Worm (Caenorhabditis elegans): ENCODE measurements around the gene F39B3.3.
"Not testable (repeated sequence)": the region's sequence is repeated elsewhere in the genome, so short reads cannot be mapped to it uniquely, and the experiment has no call there.

Gene F39B3.3

DNA sequence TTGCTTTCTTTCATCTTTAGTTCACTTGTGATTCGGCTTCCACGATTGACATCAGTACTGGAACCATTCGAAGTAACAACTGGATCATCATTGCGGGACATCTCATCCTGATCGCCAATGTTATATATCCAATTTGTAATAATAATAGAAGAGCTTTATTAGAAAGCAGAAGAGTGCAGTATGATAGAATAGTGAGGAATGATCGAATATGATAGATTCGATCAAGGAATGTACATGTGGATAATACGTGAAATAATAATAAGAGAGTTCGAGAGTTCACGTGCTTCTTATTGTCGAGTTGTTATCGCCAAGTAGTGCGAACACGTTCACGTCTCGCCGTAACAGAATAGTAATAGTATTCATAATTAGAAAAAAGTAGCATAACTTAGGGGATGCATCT lies at the start of gene F39B3.3:
TSS of gene F39B3.3 (minus strand) at position 101 of the 400 bp plus-strand sequence.
- not testable (repeated sequence) for TF ChIP-seq unc-62 (GFP tag; optimal IDR thresholded peaks at IDR 0.05)

ce11 chrX:17628345-17628744 lies 49.4 kb upstream of the F39B3.3 start:
- no peak for TF ChIP-seq unc-62 (GFP tag; optimal IDR thresholded peaks at IDR 0.05)

DNA sequence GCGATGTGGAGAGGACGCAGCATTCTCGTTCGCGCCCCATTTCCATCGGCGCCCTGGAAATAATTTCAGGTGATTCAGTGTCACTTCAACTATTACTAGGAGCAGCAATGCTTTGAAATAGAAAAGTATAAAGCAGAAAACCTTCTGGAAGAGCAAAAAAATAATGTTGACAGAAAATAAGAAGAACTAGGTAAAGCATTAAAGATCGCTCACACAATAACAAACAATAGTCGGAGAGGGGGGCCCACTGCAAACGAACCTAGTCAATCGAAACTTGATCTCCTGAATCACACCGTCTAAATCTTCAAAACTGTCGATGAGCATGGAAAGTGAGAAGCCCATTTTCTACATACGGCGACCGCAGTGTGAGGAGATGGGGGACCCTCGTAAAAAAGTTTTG lies 49.0 kb upstream of the F39B3.3 start:
- no peak for TF ChIP-seq unc-62 (GFP tag; optimal IDR thresholded peaks at IDR 0.05)

DNA sequence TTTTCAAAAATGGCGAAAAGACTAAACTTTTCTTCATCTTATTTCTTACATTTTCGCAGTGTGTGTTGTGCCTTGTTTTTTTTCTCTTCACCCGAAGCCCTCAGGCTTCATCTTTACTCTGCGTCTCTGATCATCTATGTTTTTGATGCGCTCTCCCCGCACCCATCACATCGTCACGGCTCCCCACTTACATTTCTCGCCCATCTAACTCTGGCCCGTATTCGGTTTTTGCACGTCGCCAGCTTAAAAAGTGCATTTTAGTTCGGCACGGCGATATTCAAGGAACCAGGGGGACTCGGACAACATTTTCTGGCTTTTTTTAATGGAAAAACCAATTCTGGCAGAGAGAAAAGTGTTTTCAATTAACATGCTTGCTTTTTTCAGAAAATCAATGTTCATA lies 48.5 kb upstream of the F39B3.3 start:
- TF ChIP-seq unc-62 (GFP tag; optimal IDR thresholded peaks at IDR 0.05) = no peak

- TF ChIP-seq unc-62 (GFP tag; optimal IDR thresholded peaks at IDR 0.05) = no peak
These were observed 47.7 kb upstream of the F39B3.3 start for ce11 chrX:17626599-17626998.

DNA sequence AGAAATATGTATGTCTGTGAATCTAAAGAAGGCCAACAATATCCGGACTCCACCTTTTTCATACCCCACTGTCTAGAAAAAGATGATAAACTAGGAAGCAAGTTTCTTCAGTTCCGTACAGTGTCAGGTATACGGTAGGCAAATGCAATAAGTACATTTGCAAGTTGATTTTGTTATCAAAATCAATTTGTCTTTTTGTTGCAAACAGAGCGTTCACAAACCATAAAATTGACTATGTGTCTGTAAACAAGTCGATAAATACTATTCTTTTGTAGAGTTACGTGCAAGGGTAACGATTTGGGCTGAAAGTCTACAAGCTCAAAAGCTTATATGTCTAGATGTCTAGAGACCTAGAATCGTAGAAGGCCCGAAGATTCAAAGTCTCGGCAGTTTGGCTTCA lies 46.8 kb upstream of the F39B3.3 start:
- TF ChIP-seq unc-62 (GFP tag; optimal IDR thresholded peaks at IDR 0.05) = no peak

DNA sequence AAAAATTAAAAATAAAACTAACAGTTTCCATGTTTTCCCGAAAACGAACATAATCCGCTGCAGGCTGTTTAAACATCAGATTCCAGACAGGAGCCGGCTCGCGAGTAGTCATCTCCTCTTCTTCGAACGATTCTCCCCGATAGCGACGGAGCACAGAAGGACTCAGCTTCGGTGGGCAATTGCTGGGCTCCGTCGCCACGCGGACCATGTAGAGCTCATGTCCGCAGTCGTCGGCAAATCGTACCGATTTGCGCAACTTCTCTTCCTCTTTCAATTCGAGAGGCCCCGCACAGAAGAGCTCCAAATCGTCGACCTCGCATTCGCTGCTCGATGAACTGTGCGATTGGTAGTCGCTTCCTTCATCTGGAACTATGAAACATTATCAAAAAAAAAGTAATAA lies 46.3 kb upstream of the F39B3.3 start:
- TF ChIP-seq unc-62 (GFP tag; optimal IDR thresholded peaks at IDR 0.05) = no peak

DNA sequence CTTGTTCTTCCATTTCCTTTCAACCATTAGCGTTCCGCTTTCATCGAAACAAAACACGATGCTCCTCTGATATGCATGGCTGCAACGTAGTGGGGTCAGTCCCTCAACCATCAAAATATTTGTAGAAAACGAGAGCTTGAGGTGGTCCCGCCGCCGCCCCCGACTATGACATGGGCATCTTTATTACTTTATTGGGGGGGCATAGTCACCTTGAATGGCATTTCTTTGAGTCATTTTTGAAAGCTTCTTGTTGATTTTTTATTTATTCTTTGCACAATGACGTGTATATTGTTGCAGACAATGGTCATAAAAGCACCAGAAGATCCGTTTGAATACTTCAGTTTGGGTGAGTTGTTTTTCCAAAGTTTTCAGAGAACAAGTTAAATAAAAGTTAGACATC lies 35.3 kb upstream of the F39B3.3 start, which contains the start of gene ncs-7:
TSS of gene ncs-7 (plus strand) at position 301 of the 400 bp plus-strand sequence.
- no peak for TF ChIP-seq unc-62 (GFP tag; optimal IDR thresholded peaks at IDR 0.05)

DNA sequence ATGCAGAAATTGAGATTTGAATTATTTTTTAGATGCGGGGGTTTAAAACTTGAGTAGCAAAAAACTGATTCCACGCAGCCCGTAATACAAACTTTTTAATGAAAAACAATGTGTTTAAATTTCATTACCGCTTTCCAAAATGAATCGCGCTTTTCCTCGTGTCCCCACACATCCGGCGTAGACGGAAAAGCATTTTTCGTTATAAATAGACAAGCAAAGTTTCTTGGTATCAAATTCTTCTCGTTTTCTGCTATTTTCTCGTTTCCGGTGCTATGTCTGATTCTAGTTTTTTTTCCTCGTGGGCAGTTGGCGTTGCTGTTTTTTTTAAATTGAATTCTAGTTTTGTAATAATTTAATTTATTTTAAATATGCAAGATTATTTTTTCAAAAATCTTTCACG lies 34.1 kb upstream of the F39B3.3 start:
- TF ChIP-seq unc-62 (GFP tag; optimal IDR thresholded peaks at IDR 0.05) = no peak

ce11 chrX:17611180-17611579 lies 32.3 kb upstream of the F39B3.3 start:
- TF ChIP-seq unc-62 (GFP tag; optimal IDR thresholded peaks at IDR 0.05) = no peak

DNA sequence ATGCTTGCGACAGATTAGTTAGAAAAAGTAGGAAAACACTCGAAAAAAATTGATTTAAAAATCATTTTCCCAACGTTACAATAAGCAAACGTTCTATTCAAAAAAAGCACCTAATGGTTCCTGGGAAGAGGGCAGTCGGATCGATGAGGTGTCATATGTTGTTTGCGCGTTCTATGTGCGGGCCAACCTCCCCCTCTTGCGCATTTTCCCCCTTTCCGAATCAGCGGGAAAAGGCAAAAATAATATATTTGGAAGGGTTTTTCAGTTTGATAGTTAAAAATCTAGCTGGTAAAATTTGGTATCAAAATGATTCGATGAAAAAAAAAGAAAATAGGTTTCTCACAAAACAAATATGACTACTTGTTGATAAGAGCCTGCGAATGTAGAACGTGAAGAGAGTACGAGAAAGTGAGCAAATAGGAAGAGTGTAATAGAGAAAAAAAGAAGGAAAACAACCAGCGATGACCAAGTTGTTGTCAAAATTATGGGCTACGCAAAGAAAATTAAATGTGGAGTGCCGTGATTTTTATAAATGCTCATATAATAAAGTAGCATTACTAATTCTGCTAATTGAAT lies 31.6 kb upstream of the F39B3.3 start:
- TF ChIP-seq unc-62 (GFP tag; optimal IDR thresholded peaks at IDR 0.05) = no peak

ce11 chrX:17609948-17610347 lies 31.0 kb upstream of the F39B3.3 start, which contains the start of gene C16H3.3:
C16H3.3 (minus strand) TSS chrX:17610048.
- no peak for TF ChIP-seq unc-62 (GFP tag; optimal IDR thresholded peaks at IDR 0.05)

DNA sequence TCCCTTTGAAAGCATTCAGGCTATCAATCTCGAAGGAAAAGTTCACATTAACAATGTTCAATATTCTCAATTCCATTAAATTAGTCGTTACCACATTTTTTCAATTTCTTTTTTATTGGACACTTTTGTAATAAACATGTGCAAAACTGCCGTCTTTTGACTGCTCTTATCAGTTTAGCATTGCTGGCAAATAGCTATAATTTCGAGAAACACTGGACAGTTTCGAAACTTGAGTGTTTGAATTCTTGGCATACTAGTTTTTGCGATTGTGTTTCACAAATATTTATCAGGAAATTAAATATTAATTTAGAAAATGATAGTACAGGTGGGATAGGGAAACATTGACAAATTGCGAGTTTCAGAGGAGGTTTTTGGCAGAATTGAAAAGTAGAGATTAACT lies 22.4 kb upstream of the F39B3.3 start:
- TF ChIP-seq unc-62 (GFP tag; optimal IDR thresholded peaks at IDR 0.05) = no peak

- no peak for TF ChIP-seq unc-62 (GFP tag; optimal IDR thresholded peaks at IDR 0.05)
These were observed 21.2 kb upstream of the F39B3.3 start, which contains the start of gene lec-9 for ce11 chrX:17600139-17600538. lec-9 (plus strand) TSS chrX:17600487.

- TF ChIP-seq unc-62 (GFP tag; optimal IDR thresholded peaks at IDR 0.05) = no peak
These were observed 19.8 kb upstream of the F39B3.3 start for ce11 chrX:17598712-17599111.

DNA sequence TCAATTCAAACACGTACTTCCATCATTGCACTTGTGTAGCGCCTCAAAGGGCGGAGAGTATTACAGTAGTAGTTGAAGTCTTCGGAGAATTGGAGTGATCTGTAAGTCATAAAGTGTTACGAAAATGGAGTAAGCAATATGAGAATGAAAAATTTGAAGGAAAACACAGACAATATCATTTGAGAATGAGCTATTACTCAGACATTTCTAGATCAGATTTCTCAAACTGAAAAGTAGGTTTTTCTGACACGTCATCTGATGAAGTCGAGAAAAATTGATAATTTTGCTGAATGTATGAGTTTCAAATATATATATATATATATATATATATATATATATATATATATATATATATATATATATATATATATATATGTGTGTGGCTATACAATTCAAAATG lies 868 bp upstream of the F39B3.3 start, which contains the start of gene frpr-7:
TSS of gene frpr-7 (minus strand) at position 101 of the 400 bp plus-strand sequence.
- TF ChIP-seq unc-62 (GFP tag; optimal IDR thresholded peaks at IDR 0.05) = no peak

DNA sequence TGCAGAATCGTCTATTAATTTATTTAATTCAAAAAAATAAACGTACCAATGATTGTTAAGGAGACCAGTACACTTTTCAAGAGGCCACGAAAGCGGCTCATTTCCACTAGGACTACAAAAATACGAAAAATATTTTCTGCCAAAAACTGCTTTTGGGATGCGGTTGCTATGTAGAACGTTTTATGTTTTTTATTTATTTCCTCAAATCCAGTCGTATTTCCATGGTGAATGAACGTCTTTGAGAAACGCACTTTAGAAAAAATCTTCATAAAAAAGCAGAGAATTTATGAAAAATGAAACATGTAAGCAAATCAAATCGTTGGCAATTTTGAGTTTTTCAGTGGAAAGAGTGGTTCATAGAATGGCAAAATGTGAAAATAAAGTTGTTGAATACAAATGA lies 11.5 kb downstream of the F39B3.3 start, which contains the start of gene F39B3.7:
TSS of gene F39B3.7 (minus strand) at position 101 of the 400 bp plus-strand sequence.
- TF ChIP-seq unc-62 (GFP tag; optimal IDR thresholded peaks at IDR 0.05) = no peak

DNA sequence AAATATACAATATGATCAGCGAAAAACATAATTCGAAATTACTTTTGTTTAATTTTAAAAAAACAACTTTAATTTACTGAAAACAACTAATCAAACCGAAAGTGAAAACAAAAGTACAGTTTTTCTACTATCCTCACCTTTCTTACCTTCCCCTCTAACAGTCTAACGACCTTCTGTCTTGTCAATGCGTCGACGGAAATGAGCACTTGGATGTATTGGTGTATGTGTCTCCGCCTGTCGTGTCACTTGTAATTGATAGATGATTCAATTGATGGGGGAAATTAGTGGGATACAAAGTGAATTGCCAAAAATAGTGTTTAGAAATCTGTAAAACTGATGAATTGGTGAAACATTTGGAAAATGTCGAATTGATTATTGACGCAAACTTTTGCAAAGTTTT lies 15.5 kb downstream of the F39B3.3 start, which contains the start of gene F31A3.5:
TSS of gene F31A3.5 (minus strand) at position 200 of the 400 bp plus-strand sequence.
- TF ChIP-seq unc-62 (GFP tag; optimal IDR thresholded peaks at IDR 0.05) = no peak

Data from whole organism, dauer.